Fruit fly (Drosophila melanogaster) whole organism, embryonic: Measurements from ENCODE around the gene zye.
A peak's percentile ranks its signal among the peaks of the same experiment; 100 is the strongest.

ENCODE experiments used
- Atf3 ChIP-seq: fragments of 200-800 bp; sonication (Bioruptor generic); optimal IDR thresholded peaks from 3 replicates; lab custom pipeline; 2016; ENCODE audit warnings: missing biosample characterization, missing genetic modification characterization
- Bteb2 ChIP-seq: fragments of 200-800 bp; sonication (Bioruptor generic); optimal IDR thresholded peaks from 2 replicates; lab custom pipeline; 2016; ENCODE audit warnings: missing biosample characterization, missing genetic modification characterization
- C15 ChIP-seq: fragments of 200-800 bp; sonication (Bioruptor generic); IDR thresholded peaks from 3 replicates; pipeline ENCODE4 v1.3.6; 2022; ENCODE audit warnings: missing biosample characterization, missing genetic modification characterization
- CG10543 ChIP-seq: fragments of 200-800 bp; sonication (Bioruptor generic); optimal IDR thresholded peaks from 3 replicates; lab custom pipeline; 2017; ENCODE audit warnings: missing biosample characterization, mild to moderate bottlenecking, missing genetic modification characterization, moderate library complexity
- CG11247 ChIP-seq: fragments of 200-800 bp; sonication (Bioruptor generic); IDR thresholded peaks from 2 replicates; pipeline ENCODE4 v1.3.6; 2022; ENCODE audit warnings: missing biosample characterization, missing genetic modification characterization
- CG11504 ChIP-seq: fragments of 200-800 bp; sonication (Bioruptor generic); optimal IDR thresholded peaks from 3 replicates; lab custom pipeline; 2019; ENCODE audit warnings: missing biosample characterization, mild to moderate bottlenecking, missing genetic modification characterization, moderate library complexity
- CG11696 ChIP-seq: fragments of 200-800 bp; sonication (Bioruptor generic); IDR thresholded peaks from 2 replicates; pipeline ENCODE4 v1.3.6; 2022; ENCODE audit warnings: missing biosample characterization, missing genetic modification characterization
- CG1647 ChIP-seq: fragments of 200-800 bp; sonication (Bioruptor generic); optimal IDR thresholded peaks from 3 replicates; lab custom pipeline; 2016; ENCODE audit warnings: missing biosample characterization, missing genetic modification characterization
- CG16813 ChIP-seq: fragments of 200-800 bp; sonication (Bioruptor generic); IDR thresholded peaks from 3 replicates; pipeline ENCODE4 v1.3.6; 2022; ENCODE audit warnings: missing biosample characterization, missing genetic modification characterization; ENCODE audit not compliant: partially characterized antibody
- CG2129 ChIP-seq: fragments of 200-800 bp; sonication (Bioruptor generic); IDR thresholded peaks from 2 replicates; pipeline ENCODE4 v1.3.6; 2022; ENCODE audit warnings: missing biosample characterization, missing genetic modification characterization; ENCODE audit not compliant: partially characterized antibody
- CG2678 ChIP-seq: fragments of 200-800 bp; sonication (Bioruptor generic); optimal IDR thresholded peaks from 3 replicates; lab custom pipeline; 2019; ENCODE audit warnings: missing biosample characterization, mild to moderate bottlenecking, missing genetic modification characterization, moderate library complexity
- CG31441 ChIP-seq: fragments of 200-800 bp; sonication (Bioruptor generic); IDR thresholded peaks from 2 replicates; pipeline ENCODE4 v1.3.6; 2022; ENCODE audit warnings: missing biosample characterization, missing genetic modification characterization
- CG32532 ChIP-seq: fragments of 200-800 bp; sonication (Bioruptor generic); IDR thresholded peaks from 2 replicates; pipeline ENCODE4 v1.3.6; 2022; ENCODE audit warnings: missing biosample characterization, missing genetic modification characterization
- CG4707 ChIP-seq: fragments of 200-800 bp; sonication (Bioruptor generic); optimal IDR thresholded peaks from 2 replicates; lab custom pipeline; 2018; ENCODE audit warnings: missing biosample characterization, mild to moderate bottlenecking, missing genetic modification characterization, moderate library complexity
- CG4730 ChIP-seq: fragments of 200-800 bp; sonication (Bioruptor generic); IDR thresholded peaks from 2 replicates; pipeline ENCODE4 v1.3.6; 2022; ENCODE audit warnings: missing biosample characterization, missing genetic modification characterization
- CG6654 ChIP-seq: fragments of 200-800 bp; sonication (Bioruptor generic); optimal IDR thresholded peaks from 2 replicates; lab custom pipeline; 2017; ENCODE audit warnings: missing biosample characterization, mild to moderate bottlenecking, missing genetic modification characterization
- CG6791 ChIP-seq: fragments of 200-800 bp; sonication (Bioruptor generic); IDR thresholded peaks from 3 replicates; pipeline ENCODE4 v1.3.6; 2022; ENCODE audit warnings: missing biosample characterization, missing genetic modification characterization; ENCODE audit not compliant: partially characterized antibody
- CG7556 ChIP-seq: fragments of 200-800 bp; sonication (Bioruptor generic); optimal IDR thresholded peaks from 2 replicates; lab custom pipeline; 2017; ENCODE audit warnings: missing biosample characterization, mild to moderate bottlenecking, missing genetic modification characterization
- CG8388 ChIP-seq: fragments of 200-800 bp; sonication (Bioruptor generic); optimal IDR thresholded peaks from 2 replicates; lab custom pipeline; 2019; ENCODE audit warnings: missing biosample characterization, mild to moderate bottlenecking, missing genetic modification characterization, moderate library complexity
- CTCF ChIP-seq: fragments of 200-800 bp; sonication (Bioruptor generic); optimal IDR thresholded peaks from 2 replicates; lab custom pipeline; 2017; ENCODE audit warnings: missing biosample characterization, mild to moderate bottlenecking, missing genetic modification characterization, moderate library complexity
- Gsc ChIP-seq: fragments of 200-800 bp; sonication (Bioruptor generic); IDR thresholded peaks from 2 replicates; pipeline ENCODE4 v1.3.6; 2022; ENCODE audit warnings: missing biosample characterization, missing genetic modification characterization
- MBD-R2 ChIP-seq: fragments of 200-800 bp; sonication (Bioruptor generic); IDR thresholded peaks from 2 replicates; pipeline ENCODE4 v1.3.6; 2022; ENCODE audit warnings: missing biosample characterization, missing genetic modification characterization
- MESR4 ChIP-seq: fragments of 200-800 bp; sonication (Bioruptor generic); optimal IDR thresholded peaks from 2 replicates; lab custom pipeline; 2018; ENCODE audit warnings: missing biosample characterization, mild to moderate bottlenecking, missing genetic modification characterization, moderate library complexity
- Mes4 ChIP-seq: fragments of 200-800 bp; sonication (Bioruptor generic); optimal IDR thresholded peaks from 2 replicates; lab custom pipeline; 2016; ENCODE audit warnings: missing biosample characterization, missing genetic modification characterization
- Rfx ChIP-seq: fragments of 200-800 bp; sonication (Bioruptor generic); IDR thresholded peaks from 2 replicates; pipeline ENCODE4 v1.3.6; 2022; ENCODE audit warnings: missing biosample characterization, missing genetic modification characterization
- Scr ChIP-seq: fragments of 200-800 bp; sonication (Bioruptor generic); IDR thresholded peaks from 2 replicates; pipeline ENCODE4 v1.3.6; 2022; ENCODE audit warnings: missing biosample characterization, missing genetic modification characterization; ENCODE audit not compliant: partially characterized antibody
- Trl ChIP-seq, 3 experiments: fragments of >200 bp in 2 of 3; fragments of 200-800 bp in 1 of 3; sonication (Bioruptor generic) in 1 of 3; optimal IDR thresholded peaks; 2 replicates in 1 of 3; 3 replicates in 2 of 3; lab custom pipeline; 2016 to 2017; ENCODE audit warnings: missing biosample characterization in 1 of 3, missing genetic modification characterization in 1 of 3
- bbx ChIP-seq: fragments of 200-800 bp; sonication (Bioruptor generic); IDR thresholded peaks from 2 replicates; pipeline ENCODE4 v1.3.6; 2022; ENCODE audit warnings: missing biosample characterization, missing genetic modification characterization; ENCODE audit not compliant: partially characterized antibody
- br ChIP-seq: fragments of >200 bp; optimal IDR thresholded peaks from 2 replicates; lab custom pipeline; 2017
- bsh ChIP-seq, 2 experiments: fragments of 200-800 bp; sonication (Bioruptor generic); optimal IDR thresholded peaks; 2 replicates each; lab custom pipeline; 2017 to 2018; ENCODE audit warnings: mild to moderate bottlenecking in 2 of 2, missing biosample characterization in 2 of 2, missing genetic modification characterization in 2 of 2, moderate library complexity in 1 of 2
- cg ChIP-seq: fragments of 200-800 bp; sonication (Bioruptor generic); optimal IDR thresholded peaks from 3 replicates; lab custom pipeline; 2019; ENCODE audit warnings: missing biosample characterization, mild to moderate bottlenecking, missing genetic modification characterization, moderate library complexity
- ci ChIP-seq: fragments of 200-800 bp; sonication (Bioruptor generic); IDR thresholded peaks from 3 replicates; pipeline ENCODE4 v1.3.6; 2022; ENCODE audit warnings: missing biosample characterization, missing genetic modification characterization
- dati ChIP-seq: fragments of 200-800 bp; sonication (Bioruptor generic); IDR thresholded peaks from 2 replicates; pipeline ENCODE4 v1.3.6; 2022; ENCODE audit warnings: missing biosample characterization, missing genetic modification characterization
- dmrt99B ChIP-seq: fragments of 200-800 bp; sonication (Bioruptor generic); optimal IDR thresholded peaks from 2 replicates; lab custom pipeline; 2018; ENCODE audit warnings: missing biosample characterization, mild to moderate bottlenecking, missing genetic modification characterization, moderate library complexity
- exex ChIP-seq: fragments of 200-800 bp; sonication (Bioruptor generic); optimal IDR thresholded peaks from 4 replicates; lab custom pipeline; 2018; ENCODE audit warnings: missing biosample characterization, mild to moderate bottlenecking, missing genetic modification characterization, moderate library complexity
- fu2 ChIP-seq: fragments of 200-800 bp; sonication (Bioruptor generic); optimal IDR thresholded peaks from 2 replicates; lab custom pipeline; 2016; ENCODE audit warnings: missing biosample characterization, missing genetic modification characterization
- gce ChIP-seq: fragments of 200-800 bp; sonication (Bioruptor generic); IDR thresholded peaks from 3 replicates; pipeline ENCODE4 v1.3.6; 2022; ENCODE audit warnings: missing biosample characterization, missing genetic modification characterization
- gsb-n ChIP-seq: fragments of 200-800 bp; sonication (Bioruptor generic); optimal IDR thresholded peaks from 3 replicates; lab custom pipeline; 2018; ENCODE audit warnings: missing biosample characterization, mild to moderate bottlenecking, missing genetic modification characterization
- jumu ChIP-seq: fragments of 200-800 bp; sonication (Bioruptor generic); optimal IDR thresholded peaks from 3 replicates; lab custom pipeline; 2016; ENCODE audit warnings: missing biosample characterization, missing genetic modification characterization
- nerfin-1 ChIP-seq: fragments of 200-800 bp; sonication (Bioruptor generic); optimal IDR thresholded peaks from 3 replicates; lab custom pipeline; 2019; ENCODE audit warnings: missing biosample characterization, mild to moderate bottlenecking, missing genetic modification characterization, moderate library complexity
- odd ChIP-seq: fragments of 200-800 bp; sonication (Bioruptor generic); optimal IDR thresholded peaks from 2 replicates; lab custom pipeline; 2017; ENCODE audit warnings: missing biosample characterization, mild to moderate bottlenecking, missing genetic modification characterization
- repo ChIP-seq: fragments of 200-800 bp; sonication (Bioruptor generic); optimal IDR thresholded peaks from 2 replicates; lab custom pipeline; 2016; ENCODE audit warnings: missing biosample characterization, missing genetic modification characterization
- slou ChIP-seq: fragments of 200-800 bp; sonication (Bioruptor generic); optimal IDR thresholded peaks from 3 replicates; lab custom pipeline; 2016; ENCODE audit warnings: missing biosample characterization, missing genetic modification characterization
- sob ChIP-seq: fragments of 200-800 bp; sonication (Bioruptor generic); IDR thresholded peaks from 2 replicates; pipeline ENCODE4 v1.3.6; 2022; ENCODE audit warnings: missing biosample characterization, missing genetic modification characterization
- tll ChIP-seq, 2 experiments: fragments of 200-800 bp in 1 of 2; fragments of >200 bp in 1 of 2; sonication (Bioruptor generic) in 1 of 2; optimal IDR thresholded peaks; 2 replicates each; lab custom pipeline; 2017 to 2019; ENCODE audit warnings: missing biosample characterization in 2 of 2, missing genetic modification characterization in 2 of 2, mild to moderate bottlenecking in 1 of 2, moderate library complexity in 1 of 2
- ttk ChIP-seq: fragments of 200-800 bp; sonication (Bioruptor generic); IDR thresholded peaks from 2 replicates; pipeline ENCODE4 v2.1.2; 2022; ENCODE audit warnings: missing biosample characterization, missing genetic modification characterization
- twi ChIP-seq: fragments of 200-800 bp; optimal IDR thresholded peaks from 2 replicates; lab custom pipeline; 2019; ENCODE audit warnings: missing biosample characterization, mild to moderate bottlenecking, missing genetic modification characterization, moderate library complexity
- wek ChIP-seq: fragments of 200-800 bp; sonication (Bioruptor generic); optimal IDR thresholded peaks from 3 replicates; lab custom pipeline; 2018; ENCODE audit warnings: missing biosample characterization, mild to moderate bottlenecking, missing genetic modification characterization, moderate library complexity
- z ChIP-seq: fragments of 200-800 bp; sonication (Bioruptor generic); IDR thresholded peaks from 3 replicates; pipeline ENCODE4 v1.3.6; 2022; ENCODE audit warnings: missing biosample characterization, missing genetic modification characterization

The zye gene

DNA sequence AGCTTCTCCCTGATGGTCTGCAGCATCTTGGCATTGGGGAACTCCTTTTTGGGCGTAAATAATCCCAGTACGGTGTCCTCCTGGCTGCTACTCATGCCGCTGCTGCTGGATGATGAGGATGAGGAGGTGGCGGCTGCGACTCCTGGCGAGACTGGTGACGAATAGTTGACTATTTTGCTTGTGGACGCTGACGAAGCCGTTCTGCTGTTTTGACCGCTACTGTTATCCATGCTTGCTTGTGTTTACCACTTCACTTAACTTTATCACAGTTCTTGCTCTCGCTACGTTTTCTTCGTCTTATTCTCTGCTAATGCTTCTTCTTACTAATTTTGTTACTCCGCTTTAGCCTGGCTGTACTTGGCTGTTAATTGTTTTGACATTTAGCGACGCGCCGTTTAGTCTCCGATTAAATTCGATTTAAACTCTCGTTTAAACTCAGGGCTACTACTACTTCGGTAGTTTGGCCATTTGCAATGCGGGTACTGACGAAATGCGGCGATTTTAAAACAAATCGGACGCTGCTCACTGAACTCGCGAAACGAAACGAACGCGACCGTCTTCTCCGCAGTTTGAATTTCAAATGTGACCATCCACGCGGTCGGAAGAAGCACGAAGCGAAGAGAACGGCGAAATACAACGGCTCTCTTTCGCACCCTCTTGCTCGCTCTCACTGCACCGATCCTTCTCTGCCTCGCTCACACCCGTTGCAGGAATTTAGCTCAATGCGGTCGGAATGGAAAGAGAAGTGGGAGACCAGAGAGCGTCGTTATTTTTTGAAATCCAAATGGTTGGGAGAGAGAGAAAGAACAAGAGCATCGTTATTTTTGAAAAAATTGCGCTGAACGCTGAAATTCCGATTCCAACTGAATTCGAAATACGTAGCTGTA lies 12.1 kb upstream of the zye start, which contains the start of gene trbl (continued):
- TF ChIP-seq CG31441 (peak; percentile 20; the same call in 1 of the 2 replicates), CG4707 (GFP tag; lab: Kevin White, UChicago) (peak; percentile 26), tll (GFP tag; optimal IDR thresholded peaks at IDR 0.05; lab: Kevin White, UChicago) (no peak), CG8388 (GFP tag; lab: Kevin White, UChicago) (no peak), br (lab: Kevin White, UChicago) (no peak), Gsc (GFP tag; lab: Robert Waterston, UW) (no peak), Trl (optimal IDR thresholded peaks at IDR 0.05; lab: Kevin White, UChicago) (peak; percentile 97 to 98), Trl (GFP tag; optimal IDR thresholded peaks at IDR 0.05; lab: Kevin White, UChicago) (peak; percentile 80), fu2 (GFP tag; lab: Kevin White, UChicago) (no peak), MBD-R2 (GFP tag; lab: Robert Waterston, UW) (peak; percentile 23; the same call in 1 of the 2 replicates), bbx (peak; percentile 96), odd (GFP tag; lab: Kevin White, UChicago) (no peak), bsh (GFP tag; optimal IDR thresholded peaks at IDR 0.05; lab: Kevin White, UChicago) (no peak), ttk (GFP tag; lab: Robert Waterston, UW) (no peak), cg (peak; percentile 38), ci (peak; percentile 43; the same call in 1 of the 3 replicates), CG2129 (GFP tag; lab: Robert Waterston, UW) (no peak), CG6791 (GFP tag; lab: Robert Waterston, UW) (peak; percentile 97), repo (GFP tag; lab: Kevin White, UChicago) (no peak), CG4730 (GFP tag; lab: Robert Waterston, UW) (no peak), CG2678 (peak; percentile 10), nerfin-1 (tag; lab: Kevin White, UChicago) (peak; percentile 100), C15 (GFP tag; lab: Robert Waterston, UW) (no peak), CTCF (peak; percentile 36), CG1647 (GFP tag; lab: Kevin White, UChicago) (no peak), slou (GFP tag; lab: Kevin White, UChicago) (no peak), sob (GFP tag; lab: Robert Waterston, UW) (no peak), CG11504 (tag; lab: Kevin White, UChicago) (peak; percentile 12), gce (GFP tag; lab: Robert Waterston, UW) (no peak), CG11696 (GFP tag; lab: Robert Waterston, UW) (no peak), wek (GFP tag; lab: Kevin White, UChicago) (peak; percentile 27), Atf3 (GFP tag; lab: Kevin White, UChicago) (no peak), CG11247 (no peak), Rfx (GFP tag; lab: Robert Waterston, UW) (no peak), MESR4 (GFP tag; lab: Kevin White, UChicago) (peak; percentile 37), CG7556 (GFP tag; lab: Kevin White, UChicago) (peak; percentile 8), Mes4 (GFP tag; lab: Kevin White, UChicago) (no peak), Scr (GFP tag; lab: Robert Waterston, UW) (peak; percentile 57), exex (peak; percentile 77), dmrt99B (tag; lab: Kevin White, UChicago) (peak; percentile 23), z (GFP tag; lab: Robert Waterston, UW) (peak; percentile 62; the same call in 1 of the 3 replicates), dati (0 out of 2 replicates have a peak, but pooled peaks have one; percentile 34), CG10543 (GFP tag; lab: Kevin White, UChicago) (peak; percentile 81), CG6654 (no peak), CG16813 (GFP tag; lab: Robert Waterston, UW) (peak; percentile 59; the same call in 2 of the 3 replicates), CG32532 (GFP tag; lab: Robert Waterston, UW) (peak; percentile 61; the same call in 1 of the 2 replicates), gsb-n (tag; lab: Kevin White, UChicago) (no peak), Bteb2 (GFP tag; lab: Kevin White, UChicago) (no peak), jumu (no peak), twi (tag; lab: Kevin White, UChicago) (no peak)
